Worm (Caenorhabditis elegans) whole organism, L4 larva: ENCODE data around the gene T07A9.15.

ENCODE experiments used
- D1046.2 ChIP-seq: fragments of 200-800 bp; sonication (Bioruptor generic); IDR thresholded peaks from 2 replicates; pipeline ENCODE4 v1.3.6; 2022; ENCODE audit warnings: missing genetic modification characterization, missing compliant biosample characterization
- F10B5.3 ChIP-seq: sonication (generic microtip); optimal IDR thresholded peaks from 2 replicates; lab custom pipeline; 2016; ENCODE audit warnings: mild to moderate bottlenecking, missing genetic modification characterization, missing compliant biosample characterization
- F37D6.2 ChIP-seq: sonication (generic microtip); optimal IDR thresholded peaks from 2 replicates; lab custom pipeline; 2016; ENCODE audit warnings: mild to moderate bottlenecking, missing genetic modification characterization, missing compliant biosample characterization
- T20F7.1 ChIP-seq: fragments of 200-800 bp; sonication (Bioruptor generic); optimal IDR thresholded peaks from 2 replicates; lab custom pipeline; 2018; ENCODE audit warnings: mild to moderate bottlenecking, missing genetic modification characterization, missing compliant biosample characterization
- Y5F2A.4 ChIP-seq: fragments of 200-800 bp; sonication (Bioruptor generic); optimal IDR thresholded peaks from 2 replicates; lab custom pipeline; 2018; ENCODE audit warnings: mild to moderate bottlenecking, missing genetic modification characterization, missing compliant biosample characterization
- ZK337.2 ChIP-seq: fragments of 200-800 bp; sonication (Bioruptor generic); IDR thresholded peaks from 2 replicates; pipeline ENCODE4 v1.3.6; 2022; ENCODE audit warnings: missing genetic modification reagents, missing genetic modification characterization, missing compliant biosample characterization
- ZK546.5 ChIP-seq, 2 experiments: sonication (generic microtip); optimal IDR thresholded peaks; 2 replicates each; lab custom pipeline; 2017; ENCODE audit warnings: missing biosample characterization in 2 of 2, missing genetic modification characterization in 2 of 2
- aha-1 ChIP-seq: fragments of 150-350 bp; peaks from one replicate; lab custom pipeline; 2014; ENCODE audit warnings: missing biosample characterization, missing genetic modification characterization
- ama-1 ChIP-seq: fragments of 150-350 bp; optimal IDR thresholded peaks from 2 replicates; lab custom pipeline; 2014; ENCODE audit warnings: inconsistent platforms, mixed read lengths
- arid-1 ChIP-seq: fragments of 200-800 bp; sonication (Bioruptor generic); conservative IDR thresholded peaks from 2 replicates; pipeline ENCODE4 v1.3.6; 2022; ENCODE audit warnings: missing genetic modification reagents, missing genetic modification characterization, missing compliant biosample characterization
- attf-4 ChIP-seq: sonication (generic microtip); optimal IDR thresholded peaks from 3 replicates; lab custom pipeline; 2017; ENCODE audit warnings: missing biosample characterization, missing genetic modification characterization
- ceh-20 ChIP-seq: fragments of 200-800 bp; sonication (Bioruptor generic); IDR thresholded peaks from 2 replicates; pipeline ENCODE4 v1.3.6; 2022; ENCODE audit warnings: missing genetic modification reagents, missing genetic modification characterization, missing compliant biosample characterization
- ceh-28 ChIP-seq: fragments of 150-350 bp; optimal IDR thresholded peaks from 2 replicates; lab custom pipeline; 2014; ENCODE audit warnings: missing biosample characterization, missing genetic modification reagents, missing genetic modification characterization
- cey-2 ChIP-seq: sonication (generic microtip); optimal IDR thresholded peaks from 3 replicates; lab custom pipeline; 2017; ENCODE audit warnings: missing genetic modification characterization, mild to moderate bottlenecking, missing compliant biosample characterization, antibody characterized with exemption, borderline replicate concordance; ENCODE audit not compliant: insufficient read depth
- daf-12 ChIP-seq: fragments of 150-350 bp; optimal IDR thresholded peaks from 2 replicates; lab custom pipeline; 2014; ENCODE audit warnings: missing biosample characterization, missing genetic modification reagents, missing genetic modification characterization
- daf-8 ChIP-seq: fragments of 200-800 bp; sonication (Bioruptor generic); IDR thresholded peaks from 2 replicates; pipeline ENCODE4 v1.3.6; 2022; ENCODE audit warnings: missing genetic modification characterization, missing compliant biosample characterization
- dmd-6 ChIP-seq: fragments of 200-800 bp; sonication (Bioruptor generic); IDR thresholded peaks from 2 replicates; pipeline ENCODE4 v1.3.6; 2022; ENCODE audit warnings: missing genetic modification reagents, missing genetic modification characterization, missing compliant biosample characterization
- dve-1 ChIP-seq: sonication (generic microtip); optimal IDR thresholded peaks from 2 replicates; lab custom pipeline; 2017; ENCODE audit warnings: antibody characterized with exemption, mild to moderate bottlenecking, missing genetic modification characterization, missing compliant biosample characterization; ENCODE audit not compliant: insufficient read depth
- egl-43 ChIP-seq: fragments of 200-800 bp; sonication (Bioruptor generic); IDR thresholded peaks from 2 replicates; pipeline ENCODE4 v1.3.6; 2022; ENCODE audit warnings: missing genetic modification reagents, missing genetic modification characterization, missing compliant biosample characterization
- fkh-10 ChIP-seq: fragments of 150-350 bp; optimal IDR thresholded peaks from 2 replicates; lab custom pipeline; 2014; ENCODE audit warnings: missing biosample characterization, missing genetic modification reagents, missing genetic modification characterization
- fos-1 ChIP-seq: fragments of 150-350 bp; optimal IDR thresholded peaks from 2 replicates; lab custom pipeline; 2014; ENCODE audit warnings: missing biosample characterization, missing genetic modification characterization
- gei-8 ChIP-seq: fragments of 200-800 bp; sonication (Bioruptor generic); optimal IDR thresholded peaks from 2 replicates; lab custom pipeline; 2018; ENCODE audit warnings: mild to moderate bottlenecking, missing genetic modification characterization, missing compliant biosample characterization
- hlh-30 ChIP-seq: sonication (generic microtip); optimal IDR thresholded peaks from 2 replicates; lab custom pipeline; 2017; ENCODE audit warnings: antibody characterized with exemption, mild to moderate bottlenecking, missing genetic modification characterization, missing compliant biosample characterization; ENCODE audit not compliant: insufficient read depth
- lin-1 ChIP-seq: fragments of 200-800 bp; sonication (Bioruptor generic); IDR thresholded peaks from 2 replicates; pipeline ENCODE4 v1.3.6; 2022; ENCODE audit warnings: missing genetic modification reagents, missing genetic modification characterization, missing compliant biosample characterization
- lin-13 ChIP-seq: fragments of 150-350 bp; optimal IDR thresholded peaks from 2 replicates; lab custom pipeline; 2014; ENCODE audit warnings: missing biosample characterization, missing genetic modification reagents, missing genetic modification characterization
- lin-15B ChIP-seq: fragments of 150-350 bp; sonication (generic microtip); optimal IDR thresholded peaks from 3 replicates; lab custom pipeline; 2014; ENCODE audit warnings: missing biosample characterization, missing genetic modification characterization
- lin-29 ChIP-seq: fragments of 200-800 bp; sonication (Bioruptor generic); IDR thresholded peaks from 2 replicates; pipeline ENCODE4 v1.3.6; 2022; ENCODE audit warnings: missing genetic modification reagents, missing genetic modification characterization, missing compliant biosample characterization
- lsy-2 ChIP-seq, 2 experiments: fragments of 150-350 bp in 1 of 2; sonication (generic microtip) in 1 of 2; optimal IDR thresholded peaks; 2 replicates each; lab custom pipeline; 2014 to 2017; ENCODE audit warnings: missing biosample characterization in 2 of 2, missing genetic modification characterization in 2 of 2
- madf-9 ChIP-seq: fragments of 200-800 bp; sonication (Bioruptor generic); conservative IDR thresholded peaks from 2 replicates; pipeline ENCODE4 v1.3.6; 2022; ENCODE audit warnings: missing genetic modification reagents, missing genetic modification characterization, missing compliant biosample characterization
- mep-1 ChIP-seq: fragments of 150-350 bp; sonication (generic microtip); optimal IDR thresholded peaks from 3 replicates; lab custom pipeline; 2014; ENCODE audit warnings: missing biosample characterization, missing genetic modification characterization
- mes-2 ChIP-seq: sonication (generic microtip); optimal IDR thresholded peaks from 2 replicates; lab custom pipeline; 2016; ENCODE audit warnings: missing genotype, mild to moderate bottlenecking, missing genetic modification characterization, missing compliant biosample characterization; ENCODE audit not compliant: poor library complexity, severe bottlenecking
- nhr-10 ChIP-seq: fragments of 150-350 bp; optimal IDR thresholded peaks from 2 replicates; lab custom pipeline; 2014; ENCODE audit warnings: missing biosample characterization, missing genetic modification characterization
- nhr-237 ChIP-seq: sonication (generic microtip); optimal IDR thresholded peaks from 2 replicates; lab custom pipeline; 2017; ENCODE audit warnings: missing biosample characterization, missing genetic modification characterization
- nhr-28 ChIP-seq: fragments of 150-350 bp; optimal IDR thresholded peaks from 2 replicates; lab custom pipeline; 2014; ENCODE audit warnings: missing biosample characterization, missing genetic modification characterization
- nhr-41 ChIP-seq: fragments of 200-800 bp; sonication (Bioruptor generic); IDR thresholded peaks from 2 replicates; pipeline ENCODE4 v1.3.6; 2022; ENCODE audit warnings: missing genetic modification reagents, missing genetic modification characterization, missing compliant biosample characterization
- nhr-6 ChIP-seq: fragments of 150-350 bp; optimal IDR thresholded peaks from 2 replicates; lab custom pipeline; 2014; ENCODE audit warnings: missing biosample characterization, missing genetic modification characterization
- nhr-76 ChIP-seq: fragments of 150-350 bp; optimal IDR thresholded peaks from 2 replicates; lab custom pipeline; 2014; ENCODE audit warnings: missing biosample characterization, missing genetic modification characterization
- nhr-77 ChIP-seq: fragments of 150-350 bp; optimal IDR thresholded peaks from 2 replicates; lab custom pipeline; 2014; ENCODE audit warnings: missing biosample characterization, missing genetic modification characterization
- pha-4 ChIP-seq, 2 experiments: fragments of 150-350 bp in 1 of 2; fragments of 200-800 bp in 1 of 2; sonication (Bioruptor generic) in 1 of 2; IDR thresholded peaks in 1 of 2; optimal IDR thresholded peaks in 1 of 2; 2 replicates each; pipeline versions ENCODE4 v1.3.6 to Lab custom; 2014 to 2022; ENCODE audit warnings: missing genetic modification characterization in 2 of 2, missing genetic modification reagents in 2 of 2, missing biosample characterization in 1 of 2, missing compliant biosample characterization in 1 of 2
- pqm-1 ChIP-seq: sonication (generic microtip); optimal IDR thresholded peaks from 2 replicates; lab custom pipeline; 2017; ENCODE audit warnings: missing biosample characterization, missing genetic modification characterization
- rbr-2 ChIP-seq: sonication (generic microtip); optimal IDR thresholded peaks from 2 replicates; lab custom pipeline; 2016; ENCODE audit warnings: missing genotype, missing genetic modification characterization, missing compliant biosample characterization
- saeg-2 ChIP-seq: fragments of 200-800 bp; sonication (Bioruptor generic); IDR thresholded peaks from 2 replicates; pipeline ENCODE4 v1.3.6; 2022; ENCODE audit warnings: missing genetic modification reagents, missing genetic modification characterization, missing compliant biosample characterization
- sdz-12 ChIP-seq: fragments of 200-800 bp; sonication (Bioruptor generic); optimal IDR thresholded peaks from 2 replicates; lab custom pipeline; 2018; ENCODE audit warnings: mild to moderate bottlenecking, missing genetic modification characterization, missing compliant biosample characterization
- set-16 ChIP-seq: fragments of 200-800 bp; sonication (Bioruptor generic); IDR thresholded peaks from 2 replicates; pipeline ENCODE4 v1.3.6; 2022; ENCODE audit warnings: missing genetic modification reagents, missing genetic modification characterization, missing compliant biosample characterization
- skn-1 ChIP-seq: fragments of 150-350 bp; optimal IDR thresholded peaks from 2 replicates; lab custom pipeline; 2014; ENCODE audit warnings: missing biosample characterization, missing genetic modification characterization
- snpc-1.2 ChIP-seq: fragments of 200-800 bp; sonication (Bioruptor generic); IDR thresholded peaks from 2 replicates; pipeline ENCODE4 v1.3.6; 2022; ENCODE audit warnings: missing genetic modification reagents, missing genetic modification characterization, missing compliant biosample characterization
- tag-97 ChIP-seq: fragments of 200-800 bp; sonication (Bioruptor generic); IDR thresholded peaks from 2 replicates; pipeline ENCODE4 v1.3.6; 2022; ENCODE audit warnings: missing genetic modification characterization, missing compliant biosample characterization
- unc-130 ChIP-seq: sonication (generic microtip); optimal IDR thresholded peaks from 2 replicates; lab custom pipeline; 2016; ENCODE audit warnings: missing genetic modification reagents, missing genetic modification characterization, missing compliant biosample characterization
- vab-7 ChIP-seq: fragments of 200-800 bp; sonication (Bioruptor generic); IDR thresholded peaks from 2 replicates; pipeline ENCODE4 v1.3.6; 2022; ENCODE audit warnings: missing genetic modification reagents, missing genetic modification characterization, missing compliant biosample characterization
- zip-11 ChIP-seq: fragments of 200-800 bp; sonication (Bioruptor generic); IDR thresholded peaks from 2 replicates; pipeline ENCODE4 v1.3.6; 2022; ENCODE audit warnings: missing genetic modification characterization, missing compliant biosample characterization

T07A9.15 gene

DNA sequence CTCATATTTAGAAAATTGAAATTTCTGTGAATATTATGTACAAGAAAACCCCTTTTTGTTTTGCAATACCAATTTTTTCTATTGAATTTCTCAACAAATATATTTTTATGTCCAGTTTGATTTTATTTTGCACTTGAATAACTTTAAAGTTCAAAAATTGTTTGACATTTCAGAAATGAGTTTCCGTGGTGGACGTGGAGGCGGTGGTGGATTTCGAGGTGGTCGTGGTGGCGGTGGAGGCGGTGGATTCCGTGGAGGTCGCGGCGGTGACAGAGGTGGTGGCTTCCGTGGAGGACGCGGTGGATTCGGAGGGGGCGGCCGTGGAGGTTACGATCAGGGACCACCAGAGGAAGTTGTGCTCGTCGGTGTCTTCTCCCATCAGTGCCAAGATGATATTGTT is 32.6 kb upstream of the T07A9.15 start, which contains the start of gene garr-1:
Gene garr-1 (plus strand): TSS at position 174 of the 400 bp plus-strand sequence.
- TF ChIP-seq Y5F2A.4 (no peak), nhr-237 (tag; lab: Kevin White, UChicago) (no peak), ZK546.5 (tag; optimal IDR thresholded peaks at IDR 0.05; lab: Kevin White, UChicago) (no peak), tag-97 (GFP tag; lab: Robert Waterston, UW) (no peak), aha-1 (tag; lab: Kevin White, UChicago) (peak; percentile 51), set-16 (GFP tag; lab: Robert Waterston, UW) (peak; percentile 75)

- no peak for TF ChIP-seq ceh-20 (GFP tag; lab: Robert Waterston, UW)
- TF ChIP-seq attf-4 (tag; lab: Kevin White, UChicago) = no peak
- TF ChIP-seq ceh-28 = no peak
- TF ChIP-seq zip-11 (GFP tag; lab: Robert Waterston, UW) = no peak
- no peak for TF ChIP-seq saeg-2 (GFP tag; lab: Robert Waterston, UW)
- TF ChIP-seq pha-4 (GFP tag; IDR thresholded peaks at IDR 0.05; lab: Robert Waterston, UW) = no peak
- no peak for TF ChIP-seq pha-4 (tag; optimal IDR thresholded peaks at IDR 0.05; lab: Kevin White, UChicago)
- TF ChIP-seq nhr-10 (tag; lab: Kevin White, UChicago) = no peak
- TF ChIP-seq snpc-1.2 (GFP tag; lab: Robert Waterston, UW) = no peak
- TF ChIP-seq lin-13 (GFP tag; lab: Kevin White, UChicago) = peak; percentile 38
- no peak for TF ChIP-seq nhr-41 (GFP tag; lab: Robert Waterston, UW)
- no peak for TF ChIP-seq F10B5.3
- no peak for TF ChIP-seq lin-1
- TF ChIP-seq ZK337.2 (GFP tag; lab: Robert Waterston, UW) = no peak
- TF ChIP-seq fos-1 (tag; lab: Kevin White, UChicago) = no peak
- peak; percentile 55 for TF ChIP-seq mep-1 (tag; lab: Kevin White, UChicago)
- TF ChIP-seq nhr-6 (tag; lab: Kevin White, UChicago) = no peak
- TF ChIP-seq daf-12 (tag; lab: Kevin White, UChicago) = no peak
- TF ChIP-seq dmd-6 = no peak
- no peak for TF ChIP-seq fkh-10 (GFP tag; lab: Kevin White, UChicago)
- no peak for TF ChIP-seq D1046.2
- TF ChIP-seq rbr-2 (tag; lab: Kevin White, UChicago) = no peak
- no peak for TF ChIP-seq lin-29 (GFP tag; lab: Robert Waterston, UW)
- TF ChIP-seq lin-15B (tag; lab: Kevin White, UChicago) = no peak
- no peak for TF ChIP-seq pqm-1
- no peak for TF ChIP-seq sdz-12
- peak; percentile 1 for TF ChIP-seq dve-1 (tag; lab: Kevin White, UChicago)
- no peak for TF ChIP-seq nhr-28 (tag; lab: Kevin White, UChicago)
- no peak for TF ChIP-seq madf-9 (GFP tag; lab: Robert Waterston, UW)
- TF ChIP-seq skn-1 = no peak
- TF ChIP-seq ama-1 (lab: Kevin White, UChicago) = peak; percentile 25
- TF ChIP-seq gei-8 (GFP tag; lab: Kevin White, UChicago) = no peak
- no peak for TF ChIP-seq cey-2 (tag; lab: Kevin White, UChicago)
- TF ChIP-seq T20F7.1 (GFP tag; lab: Kevin White, UChicago) = no peak
- TF ChIP-seq hlh-30 = no peak
- no peak for TF ChIP-seq arid-1 (GFP tag; lab: Robert Waterston, UW)
- TF ChIP-seq nhr-76 (tag; lab: Kevin White, UChicago) = no peak
- TF ChIP-seq set-16 (GFP tag; lab: Robert Waterston, UW) = no peak
- TF ChIP-seq mes-2 (tag; lab: Kevin White, UChicago) = peak; percentile 71
- TF ChIP-seq F37D6.2 = no peak
- TF ChIP-seq vab-7 (GFP tag; lab: Robert Waterston, UW) = no peak
- peak; percentile 5 for TF ChIP-seq unc-130
- TF ChIP-seq egl-43 (GFP tag; lab: Robert Waterston, UW) = no peak
- no peak for TF ChIP-seq nhr-77 (tag; lab: Kevin White, UChicago)
- TF ChIP-seq aha-1 (tag; lab: Kevin White, UChicago) = peak; percentile 64
- no peak for TF ChIP-seq daf-8
- TF ChIP-seq lsy-2 (tag; optimal IDR thresholded peaks at IDR 0.05; lab: Kevin White, UChicago) = peak in 1 of 2 experiments; percentile 75
These were observed 32.2 kb upstream of the T07A9.15 start for ce11 chrIV:425546-425945.
